Worm (Caenorhabditis elegans): ENCODE measurements around the gene lsm-1.

DNA sequence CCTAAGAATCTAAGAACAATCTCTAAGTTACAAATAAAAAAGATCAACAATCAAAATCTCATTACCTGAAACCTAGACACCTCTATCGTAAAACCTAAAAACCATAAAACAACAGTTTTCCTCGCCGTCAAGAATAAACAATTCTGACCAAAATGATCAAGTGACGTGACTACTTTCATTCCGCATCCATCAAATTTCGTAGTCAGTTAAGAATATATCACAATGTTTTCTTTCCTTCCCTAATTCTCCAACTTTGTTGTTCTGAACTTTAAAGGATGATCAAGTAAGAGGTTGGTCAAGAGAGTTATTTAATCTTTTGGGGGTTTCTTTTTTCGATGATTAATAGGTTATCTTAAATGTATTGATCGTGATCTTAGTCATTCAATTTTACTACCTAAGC is 36.5 kb downstream of the lsm-1 start:
- no peak for TF ChIP-seq ceh-6 (GFP tag; optimal IDR thresholded peaks at IDR 0.05)
- no peak for TF ChIP-seq C38D4.7 (GFP tag; optimal IDR thresholded peaks at IDR 0.05)
- no peak for TF ChIP-seq syd-9 (tag; optimal IDR thresholded peaks at IDR 0.05)
- TF ChIP-seq che-1 (tag; optimal IDR thresholded peaks at IDR 0.05): no peak

Data from whole organism, late embryonic.